Worm (Caenorhabditis elegans): Measurements from ENCODE around the gene dpy-3.
A peak's percentile ranks its signal among the peaks of the same experiment; 100 is the strongest.

- TF ChIP-seq nhr-28 (tag; optimal IDR thresholded peaks at IDR 0.05) (no peak), pqm-1 (tag; optimal IDR thresholded peaks at IDR 0.05) (peak; percentile 70), unc-62 (GFP tag; optimal IDR thresholded peaks at IDR 0.05 in 1 of 2) (no peak), unc-62 (tag; optimal IDR thresholded peaks at IDR 0.05) (no peak), R02D3.7 (tag; optimal IDR thresholded peaks at IDR 0.05) (no peak), zag-1 (tag; optimal IDR thresholded peaks at IDR 0.05) (no peak), nhr-111 (GFP tag; optimal IDR thresholded peaks at IDR 0.05) (no peak), ama-1 (optimal IDR thresholded peaks at IDR 0.05) (no peak), snpc-4 (tag; optimal IDR thresholded peaks at IDR 0.05) (no peak), sdz-12 (GFP tag; optimal IDR thresholded peaks at IDR 0.05) (no peak), dpl-1 (GFP tag; optimal IDR thresholded peaks at IDR 0.05) (no peak), zip-2 (tag; optimal IDR thresholded peaks at IDR 0.05) (no peak), aha-1 (tag) (peak; percentile 5), jun-1 (tag; optimal IDR thresholded peaks at IDR 0.05) (no peak)
Measured at ce11 chrX:2107414-2107813, 38.0 kb downstream of the dpy-3 start.

Measured in whole organism, L4 larva.